Fruit fly (Drosophila melanogaster): ENCODE data around the gene Lztr1.

Lztr1 gene

dm6 chrX:927209-927862 lies at the start of gene Lztr1:
Gene Lztr1, minus strand, starts transcription at chrX:927582.
- TF ChIP-seq EcR (GFP tag; optimal IDR thresholded peaks at IDR 0.05), result no peak
- no peak for TF ChIP-seq CG17806 (tag; optimal IDR thresholded peaks at IDR 0.05)
- TF ChIP-seq CG32121 (GFP tag; IDR thresholded peaks at IDR 0.05), result no peak
- TF ChIP-seq CG15710 (tag; optimal IDR thresholded peaks at IDR 0.05), result no peak
- TF ChIP-seq CG34367 (tag; optimal IDR thresholded peaks at IDR 0.05), result no peak
- TF ChIP-seq D1 (tag; optimal IDR thresholded peaks at IDR 0.05), result no peak
- no peak for TF ChIP-seq fd96Ca (GFP tag; IDR thresholded peaks at IDR 0.05)
- no peak for TF ChIP-seq CG12605 (GFP tag; IDR thresholded peaks at IDR 0.05)
- TF ChIP-seq CG4496 (GFP tag; IDR thresholded peaks at IDR 0.05), result no peak
- TF ChIP-seq Pif1A (GFP tag; optimal IDR thresholded peaks at IDR 0.05), result no peak
- no peak for TF ChIP-seq CG10348 (GFP tag; IDR thresholded peaks at IDR 0.05)
- TF ChIP-seq Ets98B (GFP tag; IDR thresholded peaks at IDR 0.05), result no peak
- TF ChIP-seq rn (GFP tag; IDR thresholded peaks at IDR 0.05), result no peak
- no peak for TF ChIP-seq CG13204 (GFP tag; optimal IDR thresholded peaks at IDR 0.05)
- TF ChIP-seq CG9948 (tag; optimal IDR thresholded peaks at IDR 0.05), result no peak
- no peak for TF ChIP-seq Pif1B (GFP tag; optimal IDR thresholded peaks at IDR 0.05)
- TF ChIP-seq gl (tag; optimal IDR thresholded peaks at IDR 0.05), result no peak
- no peak for TF ChIP-seq Snoo (tag; optimal IDR thresholded peaks at IDR 0.05)
- no peak for TF ChIP-seq CG8159 (tag; optimal IDR thresholded peaks at IDR 0.05)

- no peak for TF ChIP-seq CG10348 (GFP tag; IDR thresholded peaks at IDR 0.05)
- peak; percentile 7 for TF ChIP-seq CG14655 (GFP tag; optimal IDR thresholded peaks at IDR 0.05)
- TF ChIP-seq CG8301 (tag; optimal IDR thresholded peaks at IDR 0.05), result no peak
- peak; percentile 19 for TF ChIP-seq CG15710 (tag; optimal IDR thresholded peaks at IDR 0.05)
- peak; percentile 24 for TF ChIP-seq CG8159 (tag; optimal IDR thresholded peaks at IDR 0.05)
- no peak for TF ChIP-seq D1 (tag; optimal IDR thresholded peaks at IDR 0.05)
- no peak for TF ChIP-seq CG9948 (tag; optimal IDR thresholded peaks at IDR 0.05)
- no peak for TF ChIP-seq CG17806 (tag; optimal IDR thresholded peaks at IDR 0.05)
These were observed 39.4 kb upstream of the Lztr1 start for dm6 chrX:966818-967217.

- TF ChIP-seq CG8159 (tag; optimal IDR thresholded peaks at IDR 0.05) (no peak), CG14655 (GFP tag; optimal IDR thresholded peaks at IDR 0.05) (no peak), Pif1B (GFP tag; optimal IDR thresholded peaks at IDR 0.05) (no peak), fd96Ca (GFP tag; IDR thresholded peaks at IDR 0.05) (no peak), rn (GFP tag; IDR thresholded peaks at IDR 0.05) (no peak), CG12605 (GFP tag; IDR thresholded peaks at IDR 0.05) (no peak), CG15710 (tag; optimal IDR thresholded peaks at IDR 0.05) (no peak), CG10348 (GFP tag; IDR thresholded peaks at IDR 0.05) (no peak)
These were observed 36.6 kb upstream of the Lztr1 start for dm6 chrX:964012-964411.

- TF ChIP-seq CG34367 (tag; optimal IDR thresholded peaks at IDR 0.05) (no peak), CG17806 (tag; optimal IDR thresholded peaks at IDR 0.05) (peak; percentile 15), gl (tag; optimal IDR thresholded peaks at IDR 0.05) (no peak), CG15710 (tag; optimal IDR thresholded peaks at IDR 0.05) (no peak), CG12605 (GFP tag; IDR thresholded peaks at IDR 0.05) (no peak), EcR (GFP tag; optimal IDR thresholded peaks at IDR 0.05) (no peak), CG9948 (tag; optimal IDR thresholded peaks at IDR 0.05) (peak; percentile 1), rn (GFP tag; IDR thresholded peaks at IDR 0.05) (no peak), Pif1A (GFP tag; optimal IDR thresholded peaks at IDR 0.05) (no peak), CG32121 (GFP tag; IDR thresholded peaks at IDR 0.05) (no peak), CG14655 (GFP tag; optimal IDR thresholded peaks at IDR 0.05) (peak; percentile 19), Ets98B (GFP tag; IDR thresholded peaks at IDR 0.05) (no peak), CG8301 (tag; optimal IDR thresholded peaks at IDR 0.05) (no peak), CG4496 (GFP tag; IDR thresholded peaks at IDR 0.05) (0 out of 3 replicates have a peak, but pooled peaks have one; percentile 17), CG8159 (tag; optimal IDR thresholded peaks at IDR 0.05) (peak; percentile 27), Snoo (tag; optimal IDR thresholded peaks at IDR 0.05) (no peak), CG10348 (GFP tag; IDR thresholded peaks at IDR 0.05) (no peak), Pif1B (GFP tag; optimal IDR thresholded peaks at IDR 0.05) (no peak), CG13204 (GFP tag; optimal IDR thresholded peaks at IDR 0.05) (no peak)
These were observed 28.5 kb upstream of the Lztr1 start for dm6 chrX:955873-956272.

- TF ChIP-seq CG8159 (tag; optimal IDR thresholded peaks at IDR 0.05) (no peak), CG17806 (tag; optimal IDR thresholded peaks at IDR 0.05) (no peak), CG10348 (GFP tag; IDR thresholded peaks at IDR 0.05) (no peak), CG15710 (tag; optimal IDR thresholded peaks at IDR 0.05) (no peak), CG12605 (GFP tag; IDR thresholded peaks at IDR 0.05) (no peak), CG9948 (tag; optimal IDR thresholded peaks at IDR 0.05) (no peak), gl (tag; optimal IDR thresholded peaks at IDR 0.05) (no peak), CG34367 (tag; optimal IDR thresholded peaks at IDR 0.05) (no peak), Pif1B (GFP tag; optimal IDR thresholded peaks at IDR 0.05) (no peak), CG4496 (GFP tag; IDR thresholded peaks at IDR 0.05) (no peak), Ets98B (GFP tag; IDR thresholded peaks at IDR 0.05) (no peak), EcR (GFP tag; optimal IDR thresholded peaks at IDR 0.05) (no peak)
These were observed 26.4 kb upstream of the Lztr1 start for dm6 chrX:953807-954206.

dm6 chrX:951800-952199 lies 24.4 kb upstream of the Lztr1 start, which contains the start of gene CG3690:
Gene CG3690, minus strand, starts transcription at chrX:951900.
- TF ChIP-seq CG32121 (GFP tag; IDR thresholded peaks at IDR 0.05), result no peak
- TF ChIP-seq rn (GFP tag; IDR thresholded peaks at IDR 0.05), result no peak
- TF ChIP-seq D1 (tag; optimal IDR thresholded peaks at IDR 0.05), result no peak
- TF ChIP-seq CG10348 (GFP tag; IDR thresholded peaks at IDR 0.05), result no peak
- TF ChIP-seq gl (tag; optimal IDR thresholded peaks at IDR 0.05), result no peak
- TF ChIP-seq Pif1B (GFP tag; optimal IDR thresholded peaks at IDR 0.05), result no peak
- TF ChIP-seq CG8159 (tag; optimal IDR thresholded peaks at IDR 0.05), result no peak
- no peak for TF ChIP-seq CG14655 (GFP tag; optimal IDR thresholded peaks at IDR 0.05)
- TF ChIP-seq CG12605 (GFP tag; IDR thresholded peaks at IDR 0.05), result no peak
- no peak for TF ChIP-seq Pif1A (GFP tag; optimal IDR thresholded peaks at IDR 0.05)
- no peak for TF ChIP-seq EcR (GFP tag; optimal IDR thresholded peaks at IDR 0.05)

Data from whole organism, pupa.